Worm (Caenorhabditis elegans) whole organism, L2 larva: ENCODE measurements around the gene dod-21.

Experiments used
- Y55F3AM.14 ChIP-seq: fragments of 200-800 bp; sonication (Bioruptor generic); optimal IDR thresholded peaks from 2 replicates; lab custom pipeline; 2018; ENCODE audit warnings: mild to moderate bottlenecking, missing genetic modification characterization, missing compliant biosample characterization
- ZK546.5 ChIP-seq: sonication (generic microtip); optimal IDR thresholded peaks from 2 replicates; lab custom pipeline; 2017; ENCODE audit warnings: missing biosample characterization, missing genetic modification characterization
- alr-1 ChIP-seq: fragments of 150-350 bp; optimal IDR thresholded peaks from 2 replicates; lab custom pipeline; 2014; ENCODE audit warnings: missing biosample characterization, missing genetic modification characterization
- aly-2 ChIP-seq: fragments of 150-350 bp; optimal IDR thresholded peaks from 2 replicates; lab custom pipeline; 2014; ENCODE audit warnings: missing biosample characterization, missing genetic modification characterization
- ama-1 ChIP-seq: fragments of 150-350 bp; optimal IDR thresholded peaks from 2 replicates; lab custom pipeline; 2018; ENCODE audit warnings: inconsistent platforms
- blmp-1 ChIP-seq: sonication (generic microtip); optimal IDR thresholded peaks from 2 replicates; lab custom pipeline; 2017; ENCODE audit warnings: missing genetic modification characterization, mild to moderate bottlenecking, missing compliant biosample characterization, antibody characterized with exemption, moderate library complexity; ENCODE audit not compliant: insufficient read depth
- ceh-16 ChIP-seq: fragments of 150-350 bp; optimal IDR thresholded peaks from 2 replicates; lab custom pipeline; 2014; ENCODE audit warnings: missing biosample characterization, missing genetic modification characterization
- egl-27 ChIP-seq: sonication (generic microtip); optimal IDR thresholded peaks from 3 replicates; lab custom pipeline; 2017; ENCODE audit warnings: missing biosample characterization, missing genetic modification reagents, missing genetic modification characterization
- elt-3 ChIP-seq: sonication (generic microtip); optimal IDR thresholded peaks from 2 replicates; lab custom pipeline; 2017; ENCODE audit warnings: missing biosample characterization, missing genetic modification characterization
- fos-1 ChIP-seq: fragments of 150-350 bp; optimal IDR thresholded peaks from 2 replicates; lab custom pipeline; 2014; ENCODE audit warnings: missing biosample characterization, missing genetic modification characterization
- lin-11 ChIP-seq: fragments of 150-350 bp; sonication (generic microtip); optimal IDR thresholded peaks from 2 replicates; lab custom pipeline; 2014; ENCODE audit warnings: missing biosample characterization, missing genetic modification characterization, inconsistent platforms, mixed read lengths
- lin-39 ChIP-seq: fragments of 150-350 bp; optimal IDR thresholded peaks from 2 replicates; lab custom pipeline; 2014; ENCODE audit warnings: missing biosample characterization, missing genetic modification reagents, missing genetic modification characterization
- mbf-1 ChIP-seq: sonication (generic microtip); optimal IDR thresholded peaks from 2 replicates; lab custom pipeline; 2017; ENCODE audit warnings: missing biosample characterization, missing genetic modification characterization
- nhr-11 ChIP-seq: fragments of 150-350 bp; optimal IDR thresholded peaks from 2 replicates; lab custom pipeline; 2014; ENCODE audit warnings: missing biosample characterization, missing genetic modification characterization
- nhr-12 ChIP-seq: fragments of 150-350 bp; optimal IDR thresholded peaks from 2 replicates; lab custom pipeline; 2014; ENCODE audit warnings: missing biosample characterization, missing genetic modification characterization
- nhr-129 ChIP-seq: fragments of 150-350 bp; optimal IDR thresholded peaks from 2 replicates; lab custom pipeline; 2014; ENCODE audit warnings: missing biosample characterization, missing genetic modification characterization
- nhr-21 ChIP-seq: fragments of 150-350 bp; optimal IDR thresholded peaks from 2 replicates; lab custom pipeline; 2014; ENCODE audit warnings: missing biosample characterization, missing genetic modification characterization
- nhr-23 ChIP-seq: fragments of 150-350 bp; optimal IDR thresholded peaks from 2 replicates; lab custom pipeline; 2014; ENCODE audit warnings: missing biosample characterization, missing genetic modification reagents, missing genetic modification characterization
- nhr-237 ChIP-seq: fragments of 150-350 bp; optimal IDR thresholded peaks from 2 replicates; lab custom pipeline; 2014; ENCODE audit warnings: missing biosample characterization, missing genetic modification characterization
- nhr-6 ChIP-seq: fragments of 150-350 bp; optimal IDR thresholded peaks from 2 replicates; lab custom pipeline; 2014; ENCODE audit warnings: missing biosample characterization, missing genetic modification characterization
- nhr-77 ChIP-seq: fragments of 150-350 bp; optimal IDR thresholded peaks from 2 replicates; lab custom pipeline; 2014; ENCODE audit warnings: missing biosample characterization, missing genetic modification characterization
- peb-1 ChIP-seq: fragments of 150-350 bp; optimal IDR thresholded peaks from 2 replicates; lab custom pipeline; 2014; ENCODE audit warnings: missing biosample characterization, missing genetic modification characterization
- sem-4 ChIP-seq: fragments of 150-350 bp; optimal IDR thresholded peaks from 2 replicates; lab custom pipeline; 2014; ENCODE audit warnings: missing biosample characterization, missing genetic modification reagents, missing genetic modification characterization
- skn-1 ChIP-seq: sonication (generic microtip); optimal IDR thresholded peaks from 2 replicates; lab custom pipeline; 2017; ENCODE audit warnings: missing biosample characterization, missing genetic modification characterization
- sma-9 ChIP-seq, 2 experiments: fragments of 150-350 bp in 1 of 2; sonication (generic microtip) in 1 of 2; optimal IDR thresholded peaks; 2 replicates each; lab custom pipeline; 2014 to 2016; ENCODE audit warnings: missing genetic modification characterization in 2 of 2, mild to moderate bottlenecking in 1 of 2, missing biosample characterization in 1 of 2, missing compliant biosample characterization in 1 of 2, missing genetic modification reagents in 1 of 2, moderate library complexity in 1 of 2
- ztf-1 ChIP-seq: fragments of 200-800 bp; sonication (Bioruptor generic); conservative IDR thresholded peaks from 2 replicates; pipeline ENCODE4 v1.3.6; 2022; ENCODE audit warnings: missing genetic modification characterization, missing compliant biosample characterization
- ztf-11 ChIP-seq: sonication (generic microtip); optimal IDR thresholded peaks from 2 replicates; lab custom pipeline; 2017; ENCODE audit warnings: missing biosample characterization, missing genetic modification characterization
- ztf-4 ChIP-seq: fragments of 150-350 bp; optimal IDR thresholded peaks from 2 replicates; lab custom pipeline; 2014; ENCODE audit warnings: missing biosample characterization, missing genetic modification characterization

Gene dod-21

ce11 chrIV:12962564-12962963 lies 26.0 kb downstream of the dod-21 start, which contains the start of gene F55G11.8:
F55G11.8 (plus strand) TSS chrIV:12962808.
- TF ChIP-seq ama-1 (lab: Kevin White, UChicago) (no peak), ZK546.5 (tag; lab: Kevin White, UChicago) (no peak), egl-27 (tag; lab: Kevin White, UChicago) (no peak), nhr-23 (tag; lab: Kevin White, UChicago) (no peak), lin-39 (tag; lab: Kevin White, UChicago) (no peak), fos-1 (peak; percentile 86), ceh-16 (tag; lab: Kevin White, UChicago) (no peak), sma-9 (GFP tag; optimal IDR thresholded peaks at IDR 0.05; lab: Kevin White, UChicago) (peak; percentile 25), sma-9 (tag; optimal IDR thresholded peaks at IDR 0.05; lab: Kevin White, UChicago) (no peak), nhr-21 (tag; lab: Kevin White, UChicago) (no peak), ztf-1 (GFP tag; lab: Robert Waterston, UW) (no peak), lin-11 (no peak), alr-1 (tag; lab: Kevin White, UChicago) (no peak), ztf-4 (tag; lab: Kevin White, UChicago) (no peak), skn-1 (peak; percentile 43), nhr-6 (no peak), ztf-11 (tag; lab: Kevin White, UChicago) (no peak)
- TF ChIP-seq, all 48 proteins: peak for 3

- TF ChIP-seq nhr-6 = no peak
- TF ChIP-seq fos-1 = peak; percentile 56
- no peak for TF ChIP-seq ztf-1 (GFP tag; lab: Robert Waterston, UW)
- TF ChIP-seq Y55F3AM.14 (GFP tag; lab: Kevin White, UChicago) = no peak
- peak; percentile 33 for TF ChIP-seq sma-9 (GFP tag; optimal IDR thresholded peaks at IDR 0.05; lab: Kevin White, UChicago)
- no peak for TF ChIP-seq sma-9 (tag; optimal IDR thresholded peaks at IDR 0.05; lab: Kevin White, UChicago)
These were observed 28.1 kb downstream of the dod-21 start for ce11 chrIV:12964648-12965047.

- TF ChIP-seq aly-2 (tag; lab: Kevin White, UChicago) = no peak
- TF ChIP-seq ztf-11 (tag; lab: Kevin White, UChicago) = no peak
- TF ChIP-seq lin-11 = no peak
- no peak for TF ChIP-seq sma-9 (GFP tag; optimal IDR thresholded peaks at IDR 0.05; lab: Kevin White, UChicago)
- no peak for TF ChIP-seq sma-9 (tag; optimal IDR thresholded peaks at IDR 0.05; lab: Kevin White, UChicago)
- TF ChIP-seq nhr-77 (tag; lab: Kevin White, UChicago) = no peak
- TF ChIP-seq elt-3 (tag; lab: Kevin White, UChicago) = no peak
- TF ChIP-seq Y55F3AM.14 (GFP tag; lab: Kevin White, UChicago) = no peak
- peak; percentile 21 for TF ChIP-seq fos-1
- no peak for TF ChIP-seq mbf-1 (tag; lab: Kevin White, UChicago)
These were observed 28.5 kb downstream of the dod-21 start, which contains the start of gene dod-22 for ce11 chrIV:12965074-12965473. dod-22 (plus strand) TSS chrIV:12965374.

ce11 chrIV:12967303-12967702 lies 30.8 kb downstream of the dod-21 start:
- TF ChIP-seq elt-3 (tag; lab: Kevin White, UChicago) = no peak
- TF ChIP-seq mbf-1 (tag; lab: Kevin White, UChicago) = no peak
- no peak for TF ChIP-seq alr-1 (tag; lab: Kevin White, UChicago)
- no peak for TF ChIP-seq lin-11
- no peak for TF ChIP-seq skn-1
- no peak for TF ChIP-seq nhr-12 (tag; lab: Kevin White, UChicago)
- TF ChIP-seq nhr-237 (tag; lab: Kevin White, UChicago) = no peak
- no peak for TF ChIP-seq sem-4 (tag; lab: Kevin White, UChicago)
- TF ChIP-seq ztf-1 (GFP tag; lab: Robert Waterston, UW) = no peak
- TF ChIP-seq blmp-1 (tag; lab: Kevin White, UChicago) = no peak
- no peak for TF ChIP-seq nhr-11

- TF ChIP-seq nhr-21 (tag; lab: Kevin White, UChicago) (no peak), fos-1 (peak; percentile 82), skn-1 (peak; percentile 21)
These were observed 32.6 kb downstream of the dod-21 start, which contains the start of gene F55G11.2 for ce11 chrIV:12969141-12969540. F55G11.2 (minus strand) TSS chrIV:12969289.

- no peak for TF ChIP-seq nhr-129 (tag; lab: Kevin White, UChicago)
- peak; percentile 41 for TF ChIP-seq fos-1
These were observed 35.5 kb downstream of the dod-21 start for ce11 chrIV:12971994-12972520.

- TF ChIP-seq nhr-11 (no peak), peb-1 (no peak), lin-39 (tag; lab: Kevin White, UChicago) (no peak), sem-4 (tag; lab: Kevin White, UChicago) (no peak), nhr-6 (no peak)
These were observed 36.2 kb downstream of the dod-21 start for ce11 chrIV:12972780-12973179.
